Worm (Caenorhabditis elegans) whole organism, mixed stage, embryonic: ENCODE data around the gene Y105C5B.8.

Experiments
- blmp-1 ChIP-seq: fragments of 150-350 bp; optimal IDR thresholded peaks from 2 replicates; lab custom pipeline; 2014; ENCODE audit warnings: missing biosample characterization, missing genetic modification characterization
- nhr-237 ChIP-seq: fragments of 150-350 bp; optimal IDR thresholded peaks from 2 replicates; lab custom pipeline; 2014; ENCODE audit warnings: missing biosample characterization, missing genetic modification characterization
- nhr-28 ChIP-seq: fragments of 150-350 bp; optimal IDR thresholded peaks from 2 replicates; lab custom pipeline; 2014; ENCODE audit warnings: missing biosample characterization, missing genetic modification characterization
- unc-62 ChIP-seq: fragments of 150-350 bp; optimal IDR thresholded peaks from 2 replicates; lab custom pipeline; 2014; ENCODE audit warnings: missing biosample characterization, missing genetic modification reagents, missing genetic modification characterization

DNA sequence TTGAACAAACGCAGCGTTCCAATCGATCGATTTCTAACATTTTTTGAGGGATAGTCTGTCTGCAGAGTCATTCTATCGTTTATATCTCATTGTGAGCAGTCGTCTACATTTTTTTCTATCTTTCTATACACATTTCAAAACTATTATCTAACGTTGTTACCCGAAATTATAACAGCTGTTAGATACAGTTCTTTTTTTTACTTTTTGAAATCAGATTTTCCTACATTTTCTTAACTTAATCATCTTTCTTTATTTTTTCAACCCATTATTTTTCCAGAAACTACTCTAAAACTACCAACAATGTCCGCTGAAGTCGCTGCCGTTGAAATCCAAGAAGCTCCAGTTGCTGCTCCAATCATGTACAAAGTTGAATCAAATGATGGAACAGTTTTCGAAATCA is 19.9 kb upstream of the Y105C5B.8 start, which contains the start of gene skr-10:
- TF ChIP-seq unc-62 (GFP tag; lab: Kevin White, UChicago) (no peak), blmp-1 (tag; lab: Kevin White, UChicago) (no peak), nhr-237 (tag; lab: Kevin White, UChicago) (no peak), nhr-28 (tag; lab: Kevin White, UChicago) (no peak)
